Fruit fly (Drosophila melanogaster): ENCODE data around the gene CG9784.
A peak's percentile ranks its signal among the peaks of the same experiment; 100 is the strongest.

DNA sequence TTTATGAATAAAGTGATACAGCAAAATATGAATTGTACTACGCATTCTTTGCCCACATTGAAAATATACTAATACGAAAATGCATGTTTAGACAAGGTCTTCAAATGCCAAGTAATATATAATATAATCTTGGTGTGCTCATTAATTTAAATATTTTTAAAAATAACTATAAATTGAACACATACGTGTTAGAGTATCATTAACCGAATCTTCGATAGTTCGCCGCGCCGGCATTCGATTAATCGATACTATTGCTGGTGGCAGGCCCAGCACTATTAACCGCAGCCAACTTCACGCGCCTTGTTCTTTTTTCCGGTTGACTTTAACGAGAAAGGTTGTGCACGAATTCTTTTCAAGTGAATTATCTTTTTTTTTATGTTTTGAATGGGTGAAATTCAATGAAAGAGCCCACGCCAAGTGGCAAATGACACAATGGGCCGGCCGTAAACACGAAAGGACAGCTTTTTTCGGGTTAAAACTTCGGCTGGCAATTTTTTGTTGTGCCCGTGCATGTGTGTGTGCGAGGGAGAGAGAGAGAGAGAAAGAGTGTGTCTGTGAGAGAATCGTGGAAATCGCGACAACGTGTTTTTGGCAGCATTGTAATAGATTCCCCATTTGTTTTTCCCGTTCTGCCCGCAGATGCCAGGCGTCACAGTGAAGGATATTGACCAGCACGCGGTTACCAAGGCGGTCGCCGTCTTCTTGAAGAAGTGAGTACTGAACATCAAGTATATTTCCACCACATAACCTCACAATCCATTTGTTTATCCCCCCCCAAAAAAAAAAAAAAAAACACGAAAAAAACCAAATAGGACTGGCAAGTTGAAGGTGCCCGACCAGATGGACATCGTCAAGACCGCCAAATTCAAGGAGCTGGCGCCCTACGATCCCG is 38.8 kb upstream of the CG9784 start, which contains the start of gene RpS19a:
- TF ChIP-seq Taf1 (GFP tag; IDR thresholded peaks at IDR 0.05), result peak; percentile 21; the same call in 1 of the 2 replicates
- TF ChIP-seq Lpt (GFP tag; optimal IDR thresholded peaks at IDR 0.05), result no peak
- TF ChIP-seq CG3065 (GFP tag; optimal IDR thresholded peaks at IDR 0.05), result peak; percentile 36
- TF ChIP-seq sqz (GFP tag; optimal IDR thresholded peaks at IDR 0.05), result peak; percentile 87
- 0 out of 2 replicates have a peak, but pooled peaks have one; percentile 21 for TF ChIP-seq crol (GFP tag; IDR thresholded peaks at IDR 0.05)
- TF ChIP-seq Trl (optimal IDR thresholded peaks at IDR 0.05), result peak in 1 of 2 experiments; percentile 56
- peak; percentile 58 for TF ChIP-seq Trl (GFP tag; optimal IDR thresholded peaks at IDR 0.05)
- no peak for TF ChIP-seq CG1792 (GFP tag; optimal IDR thresholded peaks at IDR 0.05)
- TF ChIP-seq Hr39 (optimal IDR thresholded peaks at IDR 0.05), result no peak
- TF ChIP-seq Opbp (GFP tag; IDR thresholded peaks at IDR 0.05; ENCODE audit: partially characterized antibody), result peak; percentile 99
- peak; percentile 77 for TF ChIP-seq CTCF (GFP tag; optimal IDR thresholded peaks at IDR 0.05)
- TF ChIP-seq Kr (GFP tag; optimal IDR thresholded peaks at IDR 0.05), result peak; percentile 66
